Worm (Caenorhabditis elegans): ENCODE results near the gene slcf-2.
A peak's percentile ranks its signal among the peaks of the same experiment; 100 is the strongest.

Gene slcf-2

DNA sequence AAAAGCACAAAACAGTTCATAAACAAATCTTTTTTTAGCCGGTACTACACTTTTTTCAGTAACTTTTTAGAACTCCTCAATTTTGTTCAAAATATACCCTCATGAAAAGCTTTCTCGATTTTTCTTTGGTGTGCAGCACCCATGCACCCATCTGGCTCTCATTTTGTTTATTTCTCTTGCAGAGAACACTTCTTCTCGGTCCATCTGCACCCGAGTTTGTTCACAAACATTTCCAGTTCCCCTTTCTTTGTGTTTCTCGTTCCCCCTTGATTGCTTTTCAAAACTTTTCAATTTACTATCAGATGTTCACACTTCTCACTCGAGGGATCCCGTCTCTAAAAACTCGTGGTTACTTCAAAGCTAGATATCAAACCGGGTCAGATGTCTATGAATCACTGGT lies at the start of gene slcf-2:
Gene slcf-2 (plus strand): TSS at position 301 of the 400 bp plus-strand sequence.
- TF ChIP-seq mab-5 (tag; optimal IDR thresholded peaks at IDR 0.05) (no peak), nhr-12 (tag; optimal IDR thresholded peaks at IDR 0.05) (no peak), sptf-1 (tag; optimal IDR thresholded peaks at IDR 0.05) (no peak), ceh-39 (tag; optimal IDR thresholded peaks at IDR 0.05) (no peak), lin-32 (GFP tag; optimal IDR thresholded peaks at IDR 0.05) (no peak), unc-62 (GFP tag; optimal IDR thresholded peaks at IDR 0.05) (no peak), bed-3 (GFP tag; optimal IDR thresholded peaks at IDR 0.05) (no peak), drap-1 (GFP tag; optimal IDR thresholded peaks at IDR 0.05) (no peak), zip-8 (tag; optimal IDR thresholded peaks at IDR 0.05) (no peak)

DNA sequence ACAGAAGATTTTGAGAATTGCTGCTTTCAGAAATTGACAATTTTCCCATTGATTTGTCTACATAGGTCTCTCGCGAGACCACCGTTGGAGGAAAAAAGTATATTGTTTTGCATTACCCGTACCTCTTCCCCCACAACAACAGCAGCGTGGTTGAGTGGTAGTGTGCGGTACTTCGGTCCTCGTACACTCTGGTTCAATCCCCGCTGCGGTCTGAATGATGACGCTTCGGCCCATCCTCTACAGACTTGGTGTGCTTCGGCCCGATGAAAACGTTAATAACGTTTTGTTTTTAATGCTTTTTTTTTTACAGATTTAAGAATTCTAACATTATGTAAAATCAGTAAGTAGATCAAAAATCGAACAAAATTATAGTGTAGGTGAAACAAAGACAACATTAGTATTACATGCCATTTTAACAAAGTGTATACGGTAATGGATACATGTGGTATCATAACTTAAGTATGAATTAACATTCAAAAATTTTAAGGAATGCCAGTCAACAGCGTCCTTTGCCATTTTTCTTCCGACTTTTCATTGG lies 45.7 kb upstream of the slcf-2 start, which contains the start of gene ZK816.3:
Gene ZK816.3 (plus strand): TSS at position 488 of the 538 bp plus-strand sequence.
- TF ChIP-seq sem-2 (GFP tag; optimal IDR thresholded peaks at IDR 0.05) (peak; percentile 72), flh-1 (GFP tag; optimal IDR thresholded peaks at IDR 0.05) (peak; percentile 24), mep-1 (tag; optimal IDR thresholded peaks at IDR 0.05) (no peak), tbx-8 (GFP tag; optimal IDR thresholded peaks at IDR 0.05) (peak; percentile 38), blmp-1 (tag; optimal IDR thresholded peaks at IDR 0.05) (no peak), mab-5 (tag; optimal IDR thresholded peaks at IDR 0.05) (no peak), ceh-43 (GFP tag; optimal IDR thresholded peaks at IDR 0.05) (peak; percentile 45), unc-62 (GFP tag; optimal IDR thresholded peaks at IDR 0.05) (no peak), ham-2 (GFP tag; optimal IDR thresholded peaks at IDR 0.05) (peak; percentile 24), elt-3 (tag; optimal IDR thresholded peaks at IDR 0.05) (no peak), pha-4 (tag; optimal IDR thresholded peaks at IDR 0.05) (no peak), nhr-2 (tag; optimal IDR thresholded peaks at IDR 0.05) (no peak), mls-2 (tag; optimal IDR thresholded peaks at IDR 0.05) (peak; percentile 82), ces-1 (GFP tag; optimal IDR thresholded peaks at IDR 0.05) (no peak), nhr-28 (tag; optimal IDR thresholded peaks at IDR 0.05) (no peak), lsy-2 (tag; optimal IDR thresholded peaks at IDR 0.05) (no peak), M03D4.4 (tag; optimal IDR thresholded peaks at IDR 0.05) (peak; percentile 85), ceh-83 (GFP tag; optimal IDR thresholded peaks at IDR 0.05) (peak; percentile 78), unc-120 (tag; optimal IDR thresholded peaks at IDR 0.05; ENCODE audit: poor library complexity, severe bottlenecking) (peak; percentile 47), nhr-12 (tag; optimal IDR thresholded peaks at IDR 0.05) (no peak), drap-1 (GFP tag; optimal IDR thresholded peaks at IDR 0.05) (peak; percentile 78), ceh-39 (tag; optimal IDR thresholded peaks at IDR 0.05) (no peak), nhr-237 (tag; optimal IDR thresholded peaks at IDR 0.05) (no peak), cnd-1 (tag; optimal IDR thresholded peaks at IDR 0.05) (peak; percentile 82), zip-8 (tag; optimal IDR thresholded peaks at IDR 0.05) (no peak), bed-3 (GFP tag; optimal IDR thresholded peaks at IDR 0.05) (peak; percentile 51), lin-13 (tag; optimal IDR thresholded peaks at IDR 0.05) (peak; percentile 35), unc-39 (tag; optimal IDR thresholded peaks at IDR 0.05) (no peak), nhr-76 (tag; optimal IDR thresholded peaks at IDR 0.05) (no peak), hlh-1 (tag; optimal IDR thresholded peaks at IDR 0.05) (peak; percentile 11), sptf-1 (tag; optimal IDR thresholded peaks at IDR 0.05) (peak; percentile 79), lin-32 (GFP tag; optimal IDR thresholded peaks at IDR 0.05) (peak; percentile 42), elt-1 (tag; optimal IDR thresholded peaks at IDR 0.05; ENCODE audit: borderline replicate concordance, insufficient read depth) (no peak), snpc-4 (tag; optimal IDR thresholded peaks at IDR 0.05) (no peak), ztf-11 (tag; optimal IDR thresholded peaks at IDR 0.05) (no peak)

DNA sequence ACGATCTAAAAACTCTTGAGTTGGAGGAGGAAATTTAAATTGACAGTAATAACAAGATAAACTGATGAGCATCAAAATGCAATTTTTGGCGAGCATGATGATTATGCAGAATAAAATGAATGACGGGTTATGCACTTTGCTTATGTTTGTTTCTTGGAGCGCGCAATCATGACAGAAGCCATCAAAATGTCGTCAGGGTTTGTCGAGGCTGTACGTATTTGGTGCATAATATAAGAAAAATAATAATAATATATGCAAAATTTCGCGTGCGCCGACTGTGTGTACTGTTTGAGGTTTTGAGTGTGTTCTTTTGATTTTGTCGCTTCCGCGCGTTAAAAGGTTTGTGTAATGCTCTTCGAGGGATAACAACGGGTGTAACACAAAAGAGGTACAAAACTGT lies 43.4 kb upstream of the slcf-2 start, which contains the start of gene nspg-4:
Gene nspg-4 (minus strand): TSS at position 101 of the 400 bp plus-strand sequence.
- no peak for TF ChIP-seq M03D4.4 (tag; optimal IDR thresholded peaks at IDR 0.05)
- no peak for TF ChIP-seq ceh-83 (GFP tag; optimal IDR thresholded peaks at IDR 0.05)
- no peak for TF ChIP-seq nhr-12 (tag; optimal IDR thresholded peaks at IDR 0.05)
- TF ChIP-seq nhr-76 (tag; optimal IDR thresholded peaks at IDR 0.05): no peak
- TF ChIP-seq hlh-1 (tag; optimal IDR thresholded peaks at IDR 0.05): no peak
- no peak for TF ChIP-seq lin-32 (GFP tag; optimal IDR thresholded peaks at IDR 0.05)
- TF ChIP-seq unc-62 (GFP tag; optimal IDR thresholded peaks at IDR 0.05): no peak
- no peak for TF ChIP-seq elt-3 (tag; optimal IDR thresholded peaks at IDR 0.05)
- no peak for TF ChIP-seq mab-5 (tag; optimal IDR thresholded peaks at IDR 0.05)
- TF ChIP-seq pha-4 (tag; optimal IDR thresholded peaks at IDR 0.05): no peak
- TF ChIP-seq ces-1 (GFP tag; optimal IDR thresholded peaks at IDR 0.05): no peak
- no peak for TF ChIP-seq unc-120 (tag; optimal IDR thresholded peaks at IDR 0.05; ENCODE audit: poor library complexity, severe bottlenecking)

All from whole organism, mixed stage, embryonic.